Worm (Caenorhabditis elegans): ENCODE results near the gene Y47D7A.12.

Gene Y47D7A.12

DNA sequence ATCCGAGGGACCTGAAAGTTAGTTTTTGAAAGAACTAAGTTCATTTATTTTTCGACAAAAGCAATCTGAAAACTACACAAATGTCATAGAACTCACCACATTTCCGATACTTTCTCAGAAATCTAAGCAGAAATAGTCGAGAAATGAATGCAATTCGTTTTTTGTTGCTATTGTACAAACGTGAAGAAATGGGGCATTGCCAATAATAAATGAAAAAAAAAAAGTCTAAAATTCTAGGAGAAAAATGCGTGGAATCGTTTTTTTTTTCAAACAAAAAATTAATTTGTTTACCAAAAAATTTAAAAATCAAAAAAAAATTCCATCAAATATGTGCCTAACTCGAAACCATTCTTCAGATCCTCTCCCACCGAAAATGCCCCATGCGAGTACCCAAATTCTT, 17.8 kb downstream of the Y47D7A.12 start, which contains the start of gene Y47D7A.17:
Y47D7A.17 (minus strand) TSS at position 101 of the 400 bp plus-strand sequence.
- TF ChIP-seq ref-1 (GFP tag; conservative IDR thresholded peaks at IDR 0.05): no peak
- no peak for TF ChIP-seq cog-1 (tag; optimal IDR thresholded peaks at IDR 0.05)
- no peak for TF ChIP-seq ztf-23 (GFP tag; IDR thresholded peaks at IDR 0.05)

DNA sequence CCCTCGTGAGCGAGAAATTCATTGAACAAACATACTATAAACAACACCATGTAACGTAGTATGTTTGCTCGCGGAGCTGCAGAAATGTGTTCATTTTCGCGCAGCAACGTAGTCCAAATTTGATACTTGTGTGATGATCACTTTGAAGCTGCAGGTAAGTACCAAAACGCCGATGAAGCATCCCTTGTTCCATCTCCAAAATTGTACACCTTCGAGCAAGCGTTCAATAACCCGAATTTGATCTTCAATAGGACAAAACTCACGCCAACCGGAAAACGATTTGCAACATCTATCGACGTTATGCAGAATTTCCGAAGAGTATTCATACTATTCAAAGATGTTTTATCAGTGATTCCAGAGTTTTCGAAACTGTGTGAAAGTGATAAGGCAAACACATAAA, 18.8 kb downstream of the Y47D7A.12 start, which contains the start of gene Y47D7A.3:
Y47D7A.3 (plus strand) TSS at position 301 of the 400 bp plus-strand sequence.
- TF ChIP-seq flt-1 (GFP tag; IDR thresholded peaks at IDR 0.05): no peak
- TF ChIP-seq med-1 (GFP tag; optimal IDR thresholded peaks at IDR 0.05; ENCODE audit: insufficient read depth): no peak
- TF ChIP-seq ref-1 (GFP tag; conservative IDR thresholded peaks at IDR 0.05): no peak
- no peak for TF ChIP-seq klf-2 (GFP tag; conservative IDR thresholded peaks at IDR 0.05)
- TF ChIP-seq T22C8.4 (GFP tag; IDR thresholded peaks at IDR 0.05): no peak
- TF ChIP-seq ztf-23 (GFP tag; IDR thresholded peaks at IDR 0.05): no peak
- no peak for TF ChIP-seq tab-1 (GFP tag; IDR thresholded peaks at IDR 0.05)
- TF ChIP-seq ztf-29 (GFP tag; IDR thresholded peaks at IDR 0.05): no peak
- TF ChIP-seq cog-1 (tag; optimal IDR thresholded peaks at IDR 0.05): no peak

DNA sequence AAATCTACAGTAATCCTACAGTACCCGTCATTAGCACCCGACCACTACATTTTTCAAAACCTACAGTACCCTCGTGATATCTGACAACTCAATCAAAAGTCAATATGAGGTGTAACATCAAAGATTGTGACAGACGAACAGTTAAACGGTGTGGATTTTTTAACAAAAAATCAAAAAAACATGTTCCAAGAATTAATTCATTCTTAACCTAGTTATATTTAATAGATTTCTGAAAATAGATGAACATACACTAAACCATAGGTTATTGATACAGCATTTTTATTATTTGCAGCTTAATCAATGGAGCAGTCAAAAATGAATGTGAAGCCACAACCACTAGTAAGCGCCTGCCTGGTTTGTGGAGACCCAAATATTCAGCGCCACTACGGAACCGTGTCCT, 22.0 kb downstream of the Y47D7A.12 start, which contains the start of gene nhr-118:
nhr-118 (plus strand) TSS at position 301 of the 400 bp plus-strand sequence.
- TF ChIP-seq ztf-23 (GFP tag; IDR thresholded peaks at IDR 0.05) (no peak), klf-2 (GFP tag; conservative IDR thresholded peaks at IDR 0.05) (no peak), T22C8.4 (GFP tag; IDR thresholded peaks at IDR 0.05) (no peak), cog-1 (tag; optimal IDR thresholded peaks at IDR 0.05) (no peak), med-1 (GFP tag; optimal IDR thresholded peaks at IDR 0.05; ENCODE audit: insufficient read depth) (no peak), flt-1 (GFP tag; IDR thresholded peaks at IDR 0.05) (no peak), ztf-29 (GFP tag; IDR thresholded peaks at IDR 0.05) (no peak), tab-1 (GFP tag; IDR thresholded peaks at IDR 0.05) (no peak), ref-1 (GFP tag; conservative IDR thresholded peaks at IDR 0.05) (no peak)

DNA sequence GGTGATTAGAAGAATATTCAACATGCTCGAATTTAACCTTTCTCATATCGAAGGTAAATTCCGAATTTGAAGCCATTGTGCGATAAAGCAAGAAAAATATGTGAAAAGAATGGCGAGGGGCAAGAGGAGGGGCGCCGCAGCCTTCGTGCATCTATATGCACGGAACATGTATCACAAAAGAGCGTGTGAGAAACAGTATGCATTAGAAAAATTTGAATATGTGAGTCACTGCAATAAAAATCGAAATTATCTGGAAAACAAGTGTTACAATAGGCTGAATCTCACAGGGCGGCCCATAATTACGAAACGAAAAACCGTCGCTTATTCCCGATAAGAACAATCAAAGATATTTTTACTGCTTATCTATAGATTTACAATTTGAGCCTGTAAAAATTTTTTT, 27.6 kb downstream of the Y47D7A.12 start, which contains the start of gene F13A2.5:
F13A2.5 (minus strand) TSS at position 101 of the 400 bp plus-strand sequence.
- no peak for TF ChIP-seq klf-2 (GFP tag; conservative IDR thresholded peaks at IDR 0.05)
- no peak for TF ChIP-seq cog-1 (tag; optimal IDR thresholded peaks at IDR 0.05)
- TF ChIP-seq T22C8.4 (GFP tag; IDR thresholded peaks at IDR 0.05): no peak
- no peak for TF ChIP-seq ztf-29 (GFP tag; IDR thresholded peaks at IDR 0.05)
- TF ChIP-seq ztf-23 (GFP tag; IDR thresholded peaks at IDR 0.05): no peak
- TF ChIP-seq ref-1 (GFP tag; conservative IDR thresholded peaks at IDR 0.05): no peak
- TF ChIP-seq tab-1 (GFP tag; IDR thresholded peaks at IDR 0.05): no peak
- no peak for TF ChIP-seq flt-1 (GFP tag; IDR thresholded peaks at IDR 0.05)
- TF ChIP-seq med-1 (GFP tag; optimal IDR thresholded peaks at IDR 0.05; ENCODE audit: insufficient read depth): no peak

DNA sequence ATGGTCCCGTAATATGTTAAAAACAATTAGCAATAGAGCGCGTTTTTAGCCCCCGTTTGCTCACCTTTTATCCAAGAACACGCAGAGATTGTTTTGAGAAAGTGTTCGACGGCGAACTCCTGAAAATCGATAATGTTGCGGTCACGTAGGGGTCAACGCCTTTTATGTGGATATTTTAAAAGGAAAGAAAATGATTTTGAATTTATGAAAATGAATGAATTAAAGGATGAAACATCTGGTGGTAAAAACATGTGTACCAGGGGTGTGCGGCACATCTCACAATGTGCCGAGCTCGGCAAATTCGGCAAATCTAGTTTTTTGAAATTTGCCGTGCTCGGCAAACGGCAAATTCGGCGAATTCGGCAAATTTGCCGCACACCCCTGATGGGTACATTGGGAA, 29.4 kb downstream of the Y47D7A.12 start, which contains the start of gene F13A2.4:
F13A2.4 (minus strand) TSS at position 101 of the 400 bp plus-strand sequence.
- TF ChIP-seq T22C8.4 (GFP tag; IDR thresholded peaks at IDR 0.05) (no peak), ztf-29 (GFP tag; IDR thresholded peaks at IDR 0.05) (no peak), tab-1 (GFP tag; IDR thresholded peaks at IDR 0.05) (no peak), cog-1 (tag; optimal IDR thresholded peaks at IDR 0.05) (no peak)

DNA sequence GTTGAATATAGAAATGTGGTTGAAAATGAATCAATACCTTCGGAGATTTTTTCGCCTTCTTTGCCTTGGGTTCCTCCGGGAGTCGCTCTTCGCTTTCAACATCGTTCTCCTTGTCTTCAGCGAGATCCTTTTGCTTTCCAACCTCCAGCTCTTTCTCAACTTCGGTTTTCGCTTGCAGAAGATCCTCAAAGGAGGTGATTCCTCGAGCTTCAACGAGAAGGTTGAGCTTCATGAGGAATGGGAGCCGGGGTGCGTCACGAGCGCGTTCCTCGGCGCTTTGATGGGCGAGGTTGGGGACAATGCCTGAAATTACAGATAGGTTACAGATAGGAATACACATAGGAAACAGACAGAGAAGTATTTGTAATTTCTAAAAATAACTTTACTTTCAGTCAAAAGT, 30.6 kb downstream of the Y47D7A.12 start:
- no peak for TF ChIP-seq ref-1 (GFP tag; conservative IDR thresholded peaks at IDR 0.05)
- TF ChIP-seq med-1 (GFP tag; optimal IDR thresholded peaks at IDR 0.05; ENCODE audit: insufficient read depth): no peak
- TF ChIP-seq tab-1 (GFP tag; IDR thresholded peaks at IDR 0.05): no peak
- no peak for TF ChIP-seq T22C8.4 (GFP tag; IDR thresholded peaks at IDR 0.05)
- TF ChIP-seq flt-1 (GFP tag; IDR thresholded peaks at IDR 0.05): no peak
- TF ChIP-seq ztf-29 (GFP tag; IDR thresholded peaks at IDR 0.05): no peak
- no peak for TF ChIP-seq ztf-23 (GFP tag; IDR thresholded peaks at IDR 0.05)
- no peak for TF ChIP-seq cog-1 (tag; optimal IDR thresholded peaks at IDR 0.05)
- TF ChIP-seq klf-2 (GFP tag; conservative IDR thresholded peaks at IDR 0.05): no peak

DNA sequence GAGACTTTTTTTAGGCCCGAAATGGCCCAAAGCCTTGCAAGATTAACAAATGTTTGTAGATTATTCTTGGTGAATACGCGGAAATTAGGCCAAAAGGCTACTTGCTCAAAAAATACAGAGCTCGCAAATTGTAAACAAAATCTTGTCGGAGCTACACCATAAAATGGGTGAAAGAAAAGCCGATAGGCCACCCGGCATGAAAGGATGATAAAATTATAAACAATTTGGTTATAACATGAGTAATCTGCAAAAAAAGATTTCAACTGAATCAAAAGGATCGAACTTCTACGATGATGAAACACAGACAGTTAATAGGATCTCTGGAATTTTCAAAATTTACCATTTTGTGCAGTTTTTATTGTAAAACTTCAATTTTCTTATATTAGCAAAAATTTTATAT, 31.3 kb downstream of the Y47D7A.12 start:
- TF ChIP-seq ztf-29 (GFP tag; IDR thresholded peaks at IDR 0.05) (no peak), med-1 (GFP tag; optimal IDR thresholded peaks at IDR 0.05; ENCODE audit: insufficient read depth) (no peak), cog-1 (tag; optimal IDR thresholded peaks at IDR 0.05) (no peak), flt-1 (GFP tag; IDR thresholded peaks at IDR 0.05) (no peak), ztf-23 (GFP tag; IDR thresholded peaks at IDR 0.05) (no peak), tab-1 (GFP tag; IDR thresholded peaks at IDR 0.05) (no peak), ref-1 (GFP tag; conservative IDR thresholded peaks at IDR 0.05) (no peak), T22C8.4 (GFP tag; IDR thresholded peaks at IDR 0.05) (no peak), klf-2 (GFP tag; conservative IDR thresholded peaks at IDR 0.05) (no peak)

DNA sequence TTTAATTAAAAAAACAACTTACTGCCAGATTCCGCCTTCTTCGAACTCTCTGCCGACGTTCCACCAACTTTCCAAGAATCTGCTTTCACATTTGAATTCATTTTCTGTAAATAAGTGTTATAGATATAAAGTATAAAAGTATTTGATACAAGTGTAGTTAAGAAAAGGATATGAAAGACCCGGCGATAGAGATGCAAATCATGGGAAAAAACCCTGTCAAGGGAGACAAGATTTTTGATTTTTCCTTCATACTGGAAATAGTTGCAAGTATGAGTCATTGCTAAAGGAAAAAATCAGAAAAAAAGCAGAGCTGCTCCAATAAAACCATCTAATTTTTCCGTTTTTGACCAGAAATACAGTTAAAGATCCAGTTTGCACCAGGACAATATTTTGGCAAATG, 33.2 kb downstream of the Y47D7A.12 start, which contains the start of gene F13A2.3:
F13A2.3 (minus strand) TSS at position 101 of the 400 bp plus-strand sequence.
- no peak for TF ChIP-seq ztf-23 (GFP tag; IDR thresholded peaks at IDR 0.05)
- TF ChIP-seq T22C8.4 (GFP tag; IDR thresholded peaks at IDR 0.05): no peak
- no peak for TF ChIP-seq cog-1 (tag; optimal IDR thresholded peaks at IDR 0.05)
- TF ChIP-seq klf-2 (GFP tag; conservative IDR thresholded peaks at IDR 0.05): no peak
- no peak for TF ChIP-seq ref-1 (GFP tag; conservative IDR thresholded peaks at IDR 0.05)
- no peak for TF ChIP-seq tab-1 (GFP tag; IDR thresholded peaks at IDR 0.05)
- no peak for TF ChIP-seq ztf-29 (GFP tag; IDR thresholded peaks at IDR 0.05)
- TF ChIP-seq flt-1 (GFP tag; IDR thresholded peaks at IDR 0.05): no peak
- no peak for TF ChIP-seq med-1 (GFP tag; optimal IDR thresholded peaks at IDR 0.05; ENCODE audit: insufficient read depth)

DNA sequence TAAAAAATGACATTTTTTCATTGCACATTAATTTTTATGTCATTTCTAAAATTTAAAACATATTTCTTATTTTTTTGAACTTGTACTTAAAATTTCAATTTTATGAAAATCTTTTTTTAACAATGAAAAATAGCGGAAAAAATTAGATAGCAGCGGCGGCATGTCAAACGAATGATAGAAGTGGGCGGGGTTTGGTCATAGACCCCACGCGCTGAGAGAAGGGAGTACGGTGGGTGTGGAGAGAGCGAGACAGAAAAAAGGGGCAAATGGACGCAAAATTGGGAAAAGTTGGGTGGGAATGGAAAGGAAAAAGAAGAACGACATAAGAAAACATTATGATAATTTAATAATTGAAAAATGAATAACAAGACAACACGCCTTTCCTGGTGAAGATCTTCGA, 41.6 kb downstream of the Y47D7A.12 start:
- TF ChIP-seq klf-2 (GFP tag; conservative IDR thresholded peaks at IDR 0.05) (no peak), flt-1 (GFP tag; IDR thresholded peaks at IDR 0.05) (no peak), cog-1 (tag; optimal IDR thresholded peaks at IDR 0.05) (no peak), ref-1 (GFP tag; conservative IDR thresholded peaks at IDR 0.05) (no peak), T22C8.4 (GFP tag; IDR thresholded peaks at IDR 0.05) (no peak), med-1 (GFP tag; optimal IDR thresholded peaks at IDR 0.05; ENCODE audit: insufficient read depth) (no peak), ztf-23 (GFP tag; IDR thresholded peaks at IDR 0.05) (no peak)

DNA sequence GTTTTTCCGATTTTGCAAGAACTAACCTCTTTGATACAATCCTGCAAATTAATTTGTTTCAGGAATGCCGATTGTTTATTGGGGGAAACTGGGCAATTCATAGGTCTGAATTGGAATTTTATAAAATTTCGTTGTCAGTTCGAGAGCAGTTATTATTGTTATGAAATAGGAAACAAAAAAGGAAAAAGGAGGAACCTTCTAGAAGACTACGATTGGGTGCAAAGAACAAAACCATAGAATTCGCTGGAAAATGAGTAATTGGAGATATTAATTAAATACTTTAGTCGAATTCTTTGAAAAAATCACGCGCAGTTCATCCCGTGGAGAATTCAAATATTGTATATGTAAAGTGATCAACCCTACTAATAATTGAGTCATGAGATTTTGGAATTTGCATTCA, 42.1 kb downstream of the Y47D7A.12 start, which contains the start of gene F13A2.9:
F13A2.9 (minus strand) TSS at position 101 of the 400 bp plus-strand sequence.
- no peak for TF ChIP-seq T22C8.4 (GFP tag; IDR thresholded peaks at IDR 0.05)
- no peak for TF ChIP-seq ztf-23 (GFP tag; IDR thresholded peaks at IDR 0.05)
- TF ChIP-seq ztf-29 (GFP tag; IDR thresholded peaks at IDR 0.05): no peak
- TF ChIP-seq ref-1 (GFP tag; conservative IDR thresholded peaks at IDR 0.05): no peak
- no peak for TF ChIP-seq cog-1 (tag; optimal IDR thresholded peaks at IDR 0.05)

Measured in whole organism, midembryonic.